Fruit fly (Drosophila melanogaster) whole organism, embryonic: Measurements from ENCODE around the gene CG42759.
A peak's percentile ranks its signal among the peaks of the same experiment; 100 is the strongest.

Experiments used
- Adf1 ChIP-seq: fragments of 200-800 bp; sonication (Bioruptor generic); IDR thresholded peaks from 2 replicates; pipeline ENCODE4 v1.3.6; 2022; ENCODE audit warnings: missing biosample characterization, missing genetic modification characterization
- Atf3 ChIP-seq: fragments of 200-800 bp; sonication (Bioruptor generic); optimal IDR thresholded peaks from 3 replicates; lab custom pipeline; 2016; ENCODE audit warnings: missing biosample characterization, missing genetic modification characterization
- BEAF-32 ChIP-seq: fragments of 200-800 bp; sonication (Bioruptor generic); optimal IDR thresholded peaks from 3 replicates; lab custom pipeline; 2017; ENCODE audit warnings: missing biosample characterization, missing genetic modification characterization, mild to moderate bottlenecking, moderate library complexity, missing genetic modification reagents
- CG10267 ChIP-seq: fragments of 200-800 bp; sonication (Bioruptor generic); optimal IDR thresholded peaks from 2 replicates; lab custom pipeline; 2018; ENCODE audit warnings: missing biosample characterization, mild to moderate bottlenecking, missing genetic modification characterization, moderate library complexity
- CG11504 ChIP-seq: fragments of 200-800 bp; sonication (Bioruptor generic); optimal IDR thresholded peaks from 3 replicates; lab custom pipeline; 2019; ENCODE audit warnings: missing biosample characterization, mild to moderate bottlenecking, missing genetic modification characterization, moderate library complexity
- CG12071 ChIP-seq: fragments of 200-800 bp; sonication (Bioruptor generic); optimal IDR thresholded peaks from 3 replicates; lab custom pipeline; 2018; ENCODE audit warnings: missing biosample characterization, mild to moderate bottlenecking, missing genetic modification characterization
- CG12769 ChIP-seq: fragments of 200-800 bp; sonication (Bioruptor generic); optimal IDR thresholded peaks from 2 replicates; lab custom pipeline; 2019; ENCODE audit warnings: missing biosample characterization, mild to moderate bottlenecking, missing genetic modification characterization, moderate library complexity
- CG13296 ChIP-seq: fragments of 200-800 bp; sonication (Bioruptor generic); optimal IDR thresholded peaks from 3 replicates; lab custom pipeline; 2018; ENCODE audit warnings: missing biosample characterization, mild to moderate bottlenecking, missing genetic modification characterization
- CG14667 ChIP-seq: fragments of 200-800 bp; sonication (Bioruptor generic); IDR thresholded peaks from 2 replicates; pipeline ENCODE4 v1.3.6; 2022; ENCODE audit warnings: missing biosample characterization, missing genetic modification characterization
- CG14965 ChIP-seq: fragments of 200-800 bp; sonication (Bioruptor generic); optimal IDR thresholded peaks from 2 replicates; lab custom pipeline; 2016; ENCODE audit warnings: missing biosample characterization, missing genetic modification characterization, borderline replicate concordance
- CG15514 ChIP-seq: fragments of 200-800 bp; sonication (Bioruptor generic); optimal IDR thresholded peaks from 3 replicates; lab custom pipeline; 2017; ENCODE audit warnings: missing biosample characterization, missing genetic modification characterization, mild to moderate bottlenecking, moderate library complexity, missing genetic modification reagents
- CG1603 ChIP-seq: fragments of 200-800 bp; sonication (Bioruptor generic); optimal IDR thresholded peaks from 2 replicates; lab custom pipeline; 2019; ENCODE audit warnings: missing biosample characterization, mild to moderate bottlenecking, missing genetic modification characterization, moderate library complexity
- CG2116 ChIP-seq: fragments of 200-800 bp; sonication (Bioruptor generic); optimal IDR thresholded peaks from 3 replicates; lab custom pipeline; 2018; ENCODE audit warnings: missing biosample characterization, mild to moderate bottlenecking, missing genetic modification characterization
- CG2199 ChIP-seq: fragments of 200-800 bp; sonication (Bioruptor generic); IDR thresholded peaks from 3 replicates; pipeline ENCODE4 v1.3.6; 2022; ENCODE audit warnings: missing biosample characterization, missing genetic modification characterization
- CG30431 ChIP-seq: fragments of 200-800 bp; sonication (Bioruptor generic); optimal IDR thresholded peaks from 2 replicates; lab custom pipeline; 2017; ENCODE audit warnings: missing biosample characterization, missing genetic modification characterization
- CG3163 ChIP-seq: fragments of 200-800 bp; sonication (Bioruptor generic); optimal IDR thresholded peaks from 3 replicates; lab custom pipeline; 2016; ENCODE audit warnings: missing biosample characterization, missing genetic modification characterization
- CG32532 ChIP-seq: fragments of 200-800 bp; sonication (Bioruptor generic); IDR thresholded peaks from 2 replicates; pipeline ENCODE4 v1.3.6; 2022; ENCODE audit warnings: missing biosample characterization, missing genetic modification characterization
- CG3838 ChIP-seq: fragments of 200-800 bp; sonication (Bioruptor generic); optimal IDR thresholded peaks from 3 replicates; lab custom pipeline; 2016; ENCODE audit warnings: missing biosample characterization, missing genetic modification characterization
- CG42726 ChIP-seq: fragments of 200-800 bp; sonication (Bioruptor generic); IDR thresholded peaks from 2 replicates; pipeline ENCODE4 v1.3.6; 2022; ENCODE audit warnings: missing biosample characterization, missing genetic modification characterization; ENCODE audit not compliant: partially characterized antibody
- CG4820 ChIP-seq: fragments of 200-800 bp; sonication (Bioruptor generic); optimal IDR thresholded peaks from 3 replicates; lab custom pipeline; 2016; ENCODE audit warnings: missing biosample characterization, missing genetic modification characterization
- CG4854 ChIP-seq: fragments of 200-800 bp; sonication (Bioruptor generic); optimal IDR thresholded peaks from 2 replicates; lab custom pipeline; 2016; ENCODE audit warnings: missing biosample characterization, missing genetic modification characterization, inconsistent platforms
- CG6683 ChIP-seq: fragments of 200-800 bp; sonication (Bioruptor generic); optimal IDR thresholded peaks from 2 replicates; lab custom pipeline; 2017; ENCODE audit warnings: missing biosample characterization, mild to moderate bottlenecking, missing genetic modification characterization, missing genetic modification reagents
- CG7745 ChIP-seq: fragments of 200-800 bp; sonication (Bioruptor generic); optimal IDR thresholded peaks from 2 replicates; lab custom pipeline; 2018; ENCODE audit warnings: missing biosample characterization, mild to moderate bottlenecking, missing genetic modification characterization, moderate library complexity
- CG9437 ChIP-seq: fragments of 200-800 bp; sonication (Bioruptor generic); optimal IDR thresholded peaks from 2 replicates; lab custom pipeline; 2018; ENCODE audit warnings: missing biosample characterization, mild to moderate bottlenecking, missing genetic modification characterization
- CHES-1-like ChIP-seq: fragments of 200-800 bp; sonication (Bioruptor generic); optimal IDR thresholded peaks from 2 replicates; lab custom pipeline; 2016; ENCODE audit warnings: missing biosample characterization, missing genetic modification characterization
- D ChIP-seq, 2 experiments: fragments of 200-800 bp in 1 of 2; fragments of >200 bp in 1 of 2; sonication (Bioruptor generic) in 1 of 2; optimal IDR thresholded peaks; 2 replicates in 1 of 2; 3 replicates in 1 of 2; lab custom pipeline; 2017; ENCODE audit warnings: mild to moderate bottlenecking in 1 of 2, missing biosample characterization in 1 of 2, missing genetic modification characterization in 1 of 2, missing genetic modification reagents in 1 of 2
- Doc3 ChIP-seq: fragments of 200-800 bp; sonication (Bioruptor generic); IDR thresholded peaks from 3 replicates; pipeline ENCODE4 v1.3.6; 2022; ENCODE audit warnings: missing biosample characterization, missing genetic modification characterization; ENCODE audit not compliant: partially characterized antibody
- Dp ChIP-seq: fragments of 200-800 bp; sonication (Bioruptor generic); optimal IDR thresholded peaks from 2 replicates; lab custom pipeline; 2018; ENCODE audit warnings: missing biosample characterization, mild to moderate bottlenecking, missing genetic modification characterization, moderate library complexity
- Fer3 ChIP-seq: fragments of 200-800 bp; sonication (Bioruptor generic); optimal IDR thresholded peaks from 2 replicates; lab custom pipeline; 2018; ENCODE audit warnings: missing biosample characterization, mild to moderate bottlenecking, missing genetic modification characterization, moderate library complexity
- HLHmδ ChIP-seq: fragments of 200-800 bp; sonication (Bioruptor generic); optimal IDR thresholded peaks from 2 replicates; lab custom pipeline; 2018; ENCODE audit warnings: missing biosample characterization, mild to moderate bottlenecking, missing genetic modification characterization, moderate library complexity
- Hr78 ChIP-seq, 2 experiments: fragments of 200-800 bp in 1 of 2; fragments of >200 bp in 1 of 2; sonication (Bioruptor generic) in 1 of 2; optimal IDR thresholded peaks; 2 replicates each; lab custom pipeline; 2017 to 2019; ENCODE audit warnings: missing biosample characterization in 2 of 2, missing genetic modification characterization in 2 of 2, mild to moderate bottlenecking in 1 of 2, moderate library complexity in 1 of 2
- Lhr ChIP-seq: fragments of 200-800 bp; sonication (Bioruptor generic); optimal IDR thresholded peaks from 3 replicates; lab custom pipeline; 2017; ENCODE audit warnings: mild to moderate bottlenecking, missing biosample characterization, missing genetic modification reagents, missing genetic modification characterization
- Neu2 ChIP-seq: fragments of 200-800 bp; sonication (Bioruptor generic); optimal IDR thresholded peaks from 3 replicates; lab custom pipeline; 2016; ENCODE audit warnings: missing biosample characterization, missing genetic modification characterization, borderline replicate concordance
- Sin3A ChIP-seq: fragments of >200 bp; optimal IDR thresholded peaks from 2 replicates; lab custom pipeline; 2018
- Sox102F ChIP-seq: fragments of 200-800 bp; sonication (Bioruptor generic); optimal IDR thresholded peaks from 2 replicates; lab custom pipeline; 2018; ENCODE audit warnings: missing biosample characterization, mild to moderate bottlenecking, missing genetic modification characterization, moderate library complexity
- al ChIP-seq: fragments of 200-800 bp; sonication (Bioruptor generic); IDR thresholded peaks from 2 replicates; pipeline ENCODE4 v1.3.6; 2022; ENCODE audit warnings: missing biosample characterization, missing genetic modification characterization
- aop ChIP-seq: fragments of 200-800 bp; sonication (Bioruptor generic); IDR thresholded peaks from 2 replicates; pipeline ENCODE4 v1.3.6; 2022; ENCODE audit warnings: missing biosample characterization, missing genetic modification characterization
- eyg ChIP-seq: fragments of 200-800 bp; sonication (Bioruptor generic); optimal IDR thresholded peaks from 3 replicates; lab custom pipeline; 2016; ENCODE audit warnings: missing biosample characterization, missing genetic modification characterization
- jumu ChIP-seq: fragments of 200-800 bp; sonication (Bioruptor generic); optimal IDR thresholded peaks from 3 replicates; lab custom pipeline; 2016; ENCODE audit warnings: missing biosample characterization, missing genetic modification characterization
- kay ChIP-seq: fragments of 200-800 bp; sonication (Bioruptor generic); optimal IDR thresholded peaks from 2 replicates; lab custom pipeline; 2016; ENCODE audit warnings: missing biosample characterization, missing genetic modification characterization
- nerfin-1 ChIP-seq: fragments of 200-800 bp; sonication (Bioruptor generic); optimal IDR thresholded peaks from 3 replicates; lab custom pipeline; 2019; ENCODE audit warnings: missing biosample characterization, mild to moderate bottlenecking, missing genetic modification characterization, moderate library complexity
- otp ChIP-seq: fragments of 200-800 bp; sonication (Bioruptor generic); IDR thresholded peaks from 3 replicates; pipeline ENCODE4, ENCODE4 v1.3.6; 2022; ENCODE audit warnings: missing biosample characterization, missing genetic modification characterization
- pros ChIP-seq: fragments of 200-800 bp; sonication (Bioruptor generic); optimal IDR thresholded peaks from 3 replicates; lab custom pipeline; 2019; ENCODE audit warnings: missing biosample characterization, mild to moderate bottlenecking, missing genetic modification characterization, moderate library complexity
- ranshi ChIP-seq: fragments of 200-800 bp; sonication (Bioruptor generic); IDR thresholded peaks from 2 replicates; pipeline ENCODE4 v1.3.6; 2022; ENCODE audit warnings: missing biosample characterization, missing genetic modification characterization
- slou ChIP-seq: fragments of 200-800 bp; sonication (Bioruptor generic); optimal IDR thresholded peaks from 3 replicates; lab custom pipeline; 2016; ENCODE audit warnings: missing biosample characterization, missing genetic modification characterization
- tio ChIP-seq: fragments of 200-800 bp; sonication (Bioruptor generic); optimal IDR thresholded peaks from 2 replicates; lab custom pipeline; 2017; ENCODE audit warnings: missing biosample characterization, missing genetic modification characterization, inconsistent platforms
- trh ChIP-seq: fragments of 200-800 bp; sonication (Bioruptor generic); optimal IDR thresholded peaks from 2 replicates; lab custom pipeline; 2016; ENCODE audit warnings: missing biosample characterization, missing genetic modification characterization

CG42759 gene

DNA sequence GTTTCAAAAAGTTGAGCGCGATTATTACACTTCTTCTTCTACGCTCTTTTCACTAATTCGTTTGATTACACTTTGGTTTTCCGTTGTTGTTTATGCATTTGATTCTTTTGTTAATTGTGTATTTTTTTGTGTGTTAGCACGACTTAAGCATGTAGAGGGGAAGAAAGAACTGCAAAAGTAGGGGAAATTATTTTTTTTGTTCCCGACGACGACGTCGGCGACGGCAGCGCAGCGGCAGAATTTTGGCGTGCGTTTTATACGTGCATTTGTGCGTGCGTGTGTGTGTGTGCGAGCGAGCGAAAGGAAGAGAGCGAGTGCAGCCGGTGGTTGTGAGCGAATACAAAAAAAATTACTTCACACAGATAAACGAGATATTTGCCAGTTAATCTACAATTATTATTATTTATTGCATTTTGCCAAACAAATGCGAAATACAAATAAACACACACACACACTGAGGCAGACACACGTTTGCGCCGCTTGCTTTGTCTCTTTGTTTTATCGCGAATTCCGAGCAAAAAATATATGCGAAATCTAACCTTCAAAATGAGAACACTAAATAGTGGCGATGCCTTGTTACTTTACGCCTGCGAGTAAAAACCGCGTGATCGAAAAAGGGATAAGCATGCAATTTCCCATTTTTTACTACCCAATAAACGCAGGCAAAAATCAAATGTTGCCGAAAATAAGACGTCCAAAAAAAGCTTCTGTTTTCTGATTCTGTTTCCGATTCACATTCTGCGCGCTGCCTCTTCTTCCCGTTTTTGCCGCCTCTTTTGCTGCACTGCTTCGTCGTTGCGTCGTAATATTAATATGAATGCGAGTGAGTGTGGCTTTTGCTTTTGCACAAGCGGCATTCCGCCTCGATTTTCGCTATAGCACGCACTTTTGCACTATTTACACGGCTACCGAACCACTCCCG is 9.2 kb upstream of the CG42759 start (continued):
- TF ChIP-seq pros (peak; percentile 73), CG42726 (no peak), nerfin-1 (tag; lab: Kevin White, UChicago) (peak; percentile 58), slou (GFP tag; lab: Kevin White, UChicago) (no peak)

DNA sequence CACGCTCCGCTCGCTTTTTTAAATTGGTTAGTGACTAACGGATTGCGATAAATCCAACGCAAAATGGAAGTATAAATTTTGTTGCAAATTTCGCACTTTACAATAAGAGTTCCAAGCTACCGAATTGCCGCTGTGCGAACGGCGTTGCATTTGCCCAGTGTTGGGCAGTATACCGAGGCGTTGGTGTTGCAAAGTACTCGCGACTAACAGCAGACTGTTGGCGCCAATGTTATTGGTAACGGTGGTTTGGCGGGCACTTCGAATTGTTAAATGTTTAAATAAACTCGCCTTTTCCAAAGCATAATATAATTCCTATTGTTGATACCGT is 8.6 kb upstream of the CG42759 start:
- peak; percentile 52 for TF ChIP-seq CG3163 (GFP tag; lab: Kevin White, UChicago)
- no peak for TF ChIP-seq ranshi
- TF ChIP-seq CG13296 (GFP tag; lab: Kevin White, UChicago) = peak; percentile 7
- peak; percentile 43 for TF ChIP-seq Fer3
- TF ChIP-seq Sin3A (lab: Kevin White, UChicago) = peak; percentile 21
- TF ChIP-seq Dp (GFP tag; lab: Kevin White, UChicago) = peak; percentile 93
- no peak for TF ChIP-seq Sox102F (GFP tag; lab: Kevin White, UChicago)
- TF ChIP-seq tio (GFP tag; lab: Kevin White, UChicago) = no peak
- peak; percentile 48 for TF ChIP-seq CG9437
- TF ChIP-seq CG11504 (tag; lab: Kevin White, UChicago) = peak; percentile 21
- peak; percentile 22; the same call in 1 of the 2 replicates for TF ChIP-seq Adf1
- TF ChIP-seq CG32532 (GFP tag; lab: Robert Waterston, UW) = no peak
- no peak for TF ChIP-seq CG7745 (tag; lab: Kevin White, UChicago)
- TF ChIP-seq kay (GFP tag; lab: Kevin White, UChicago) = no peak
- TF ChIP-seq Neu2 = no peak
- no peak for TF ChIP-seq CG6683
- TF ChIP-seq CG10267 = peak; percentile 94
- no peak for TF ChIP-seq CG3838
- TF ChIP-seq CG14965 = no peak
- TF ChIP-seq CG12769 (tag; lab: Kevin White, UChicago) = peak; percentile 51
- no peak for TF ChIP-seq trh (GFP tag; lab: Kevin White, UChicago)
- peak; percentile 33 for TF ChIP-seq BEAF-32 (GFP tag; lab: Kevin White, UChicago)
- peak; percentile 65 for TF ChIP-seq CHES-1-like (GFP tag; lab: Kevin White, UChicago)
- peak; percentile 71 for TF ChIP-seq CG15514 (GFP tag; lab: Kevin White, UChicago)
- TF ChIP-seq Hr78 (GFP tag; optimal IDR thresholded peaks at IDR 0.05; lab: Kevin White, UChicago) = no peak
- peak; percentile 7 for TF ChIP-seq CG4854
- no peak for TF ChIP-seq CG2199
- TF ChIP-seq CG2116 (GFP tag; lab: Kevin White, UChicago) = peak; percentile 20
- TF ChIP-seq Atf3 (GFP tag; lab: Kevin White, UChicago) = no peak
- TF ChIP-seq al = no peak
- no peak for TF ChIP-seq otp (GFP tag; lab: Robert Waterston, UW)
- TF ChIP-seq CG30431 (GFP tag; lab: Kevin White, UChicago) = no peak
- peak; percentile 3 for TF ChIP-seq eyg
- TF ChIP-seq Lhr (GFP tag; lab: Kevin White, UChicago) = peak; percentile 37
- TF ChIP-seq CG14667 (GFP tag; lab: Robert Waterston, UW) = no peak
- TF ChIP-seq jumu = peak; percentile 44
- TF ChIP-seq CG4820 = no peak
- TF ChIP-seq D (optimal IDR thresholded peaks at IDR 0.05; lab: Kevin White, UChicago) = peak; percentile 38
- TF ChIP-seq D (GFP tag; optimal IDR thresholded peaks at IDR 0.05; lab: Kevin White, UChicago) = no peak
- TF ChIP-seq CG1603 = peak; percentile 65
- TF ChIP-seq Doc3 (GFP tag; lab: Robert Waterston, UW) = no peak
- TF ChIP-seq aop (GFP tag; lab: Robert Waterston, UW) = no peak
- TF ChIP-seq HLHmδ (GFP tag; lab: Kevin White, UChicago) = no peak
- TF ChIP-seq CG12071 = peak; percentile 5
